Fruit fly (Drosophila melanogaster) whole organism: Measurements from ENCODE around the gene CG13887.

Source experiments
- CG8478 ChIP-seq: fragments of >200 bp; optimal IDR thresholded peaks from 2 replicates; lab custom pipeline; 2018; ENCODE audit warnings: inconsistent platforms
- Dll ChIP-seq: fragments of >200 bp; optimal IDR thresholded peaks from 2 replicates; lab custom pipeline; 2017
- EcR ChIP-seq, 2 experiments: fragments of >200 bp; optimal IDR thresholded peaks; 2 replicates each; lab custom pipeline; 2017; ENCODE audit warnings: missing biosample characterization in 2 of 2, missing genetic modification characterization in 2 of 2, missing genetic modification reagents in 2 of 2
- pan ChIP-seq: fragments of >200 bp; optimal IDR thresholded peaks from 2 replicates; lab custom pipeline; 2017
- psq ChIP-seq: fragments of >200 bp; optimal IDR thresholded peaks from 2 replicates; lab custom pipeline; 2017
- usp ChIP-seq: fragments of >200 bp; optimal IDR thresholded peaks from 2 replicates; lab custom pipeline; 2017; ENCODE audit warnings: missing biosample characterization, missing genetic modification characterization, mixed read lengths

CG13887 gene

DNA sequence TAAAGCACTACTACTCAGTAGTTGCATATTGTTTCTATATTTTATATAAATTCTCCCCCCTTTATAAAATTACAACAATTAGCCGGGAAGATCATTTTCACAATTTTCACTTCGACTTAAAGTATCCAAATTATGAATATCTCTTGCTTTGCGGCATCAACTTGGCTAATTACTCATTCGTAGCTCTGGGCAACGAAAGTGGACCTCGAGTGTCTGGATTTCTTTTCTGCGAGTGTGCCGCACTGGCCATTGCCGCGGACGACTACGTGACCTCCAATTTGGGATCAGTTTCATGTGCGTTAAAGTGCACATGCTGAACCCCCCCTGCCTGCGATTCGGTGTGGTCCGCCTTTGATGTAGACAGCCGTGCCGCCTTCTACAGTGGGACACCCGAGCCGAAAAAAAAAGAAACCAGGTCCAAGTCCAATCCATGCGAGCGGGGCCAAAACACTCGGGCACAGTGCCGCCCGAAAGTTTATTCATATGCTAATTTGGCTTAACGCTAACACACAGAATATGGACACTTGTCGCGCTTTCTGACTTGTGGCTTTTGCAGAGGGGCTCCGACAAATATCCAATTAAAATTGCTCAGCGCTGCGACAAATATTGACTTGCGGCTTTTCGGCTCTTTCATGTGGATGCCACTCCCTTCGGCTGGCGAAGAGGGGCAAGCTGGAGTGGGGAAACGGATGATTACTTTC lies 19.1 kb upstream of the CG13887 start:
- TF ChIP-seq psq (lab: Kevin White, UChicago) (no peak), usp (GFP tag; lab: Kevin White, UChicago) (no peak), pan (lab: Kevin White, UChicago) (no peak), Dll (no peak), EcR (GFP tag; optimal IDR thresholded peaks at IDR 0.05; lab: Kevin White, UChicago) (no peak), CG8478 (lab: Kevin White, UChicago) (no peak)

DNA sequence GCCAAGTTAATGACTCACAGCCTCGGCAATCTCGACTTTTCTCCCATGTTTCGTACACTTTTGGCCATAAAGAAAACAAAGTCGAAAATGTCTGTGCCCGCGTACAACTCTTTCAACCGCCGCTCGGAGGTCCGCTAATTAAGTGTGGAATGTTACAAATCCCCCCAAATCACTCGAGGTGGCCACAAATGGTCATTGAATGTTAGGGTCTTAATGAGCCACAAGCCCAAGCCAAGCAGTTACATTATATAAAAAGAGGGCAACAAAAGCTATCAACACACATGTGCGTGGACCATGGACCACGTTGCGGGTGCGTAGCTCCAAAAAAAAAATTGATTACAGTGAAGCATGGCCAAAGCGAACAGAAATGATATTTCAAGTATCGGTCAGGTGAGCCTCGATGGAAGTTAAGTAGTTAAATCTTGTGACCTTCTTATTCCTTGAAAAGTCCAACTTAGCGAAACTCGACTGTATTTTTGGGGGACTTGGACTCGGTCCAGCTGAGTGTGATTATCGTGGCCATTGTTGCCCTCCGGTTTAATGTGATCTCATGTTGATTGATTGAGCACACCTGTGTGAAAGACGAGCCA lies 18.3 kb upstream of the CG13887 start:
- no peak for TF ChIP-seq pan (lab: Kevin White, UChicago)
- no peak for TF ChIP-seq psq (lab: Kevin White, UChicago)
- TF ChIP-seq CG8478 (lab: Kevin White, UChicago): no peak
- TF ChIP-seq usp (GFP tag; lab: Kevin White, UChicago): no peak
- TF ChIP-seq EcR (GFP tag; optimal IDR thresholded peaks at IDR 0.05; lab: Kevin White, UChicago): no peak
- no peak for TF ChIP-seq Dll

DNA sequence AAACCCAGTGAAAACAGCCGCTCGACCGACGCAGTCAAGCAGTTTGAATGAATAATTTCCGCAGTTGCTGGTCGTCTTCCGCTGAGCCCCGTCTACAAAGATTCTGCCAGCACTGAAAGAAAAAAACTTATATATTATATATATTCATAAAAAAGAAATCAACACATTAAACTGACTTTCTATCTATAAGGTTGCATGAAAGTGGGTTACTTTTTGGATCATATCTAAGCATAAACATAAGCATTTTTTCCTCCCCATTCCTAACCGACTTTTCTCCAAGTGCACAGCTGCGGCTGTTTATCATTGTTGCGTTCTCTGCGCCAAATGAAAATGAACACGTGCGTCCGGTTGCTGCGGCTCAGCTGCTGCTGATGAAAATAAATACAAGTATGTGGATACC lies 17.3 kb upstream of the CG13887 start:
- TF ChIP-seq Dll (no peak), psq (lab: Kevin White, UChicago) (no peak), pan (lab: Kevin White, UChicago) (no peak), usp (GFP tag; lab: Kevin White, UChicago) (no peak), CG8478 (lab: Kevin White, UChicago) (no peak), EcR (GFP tag; optimal IDR thresholded peaks at IDR 0.05; lab: Kevin White, UChicago) (no peak)

DNA sequence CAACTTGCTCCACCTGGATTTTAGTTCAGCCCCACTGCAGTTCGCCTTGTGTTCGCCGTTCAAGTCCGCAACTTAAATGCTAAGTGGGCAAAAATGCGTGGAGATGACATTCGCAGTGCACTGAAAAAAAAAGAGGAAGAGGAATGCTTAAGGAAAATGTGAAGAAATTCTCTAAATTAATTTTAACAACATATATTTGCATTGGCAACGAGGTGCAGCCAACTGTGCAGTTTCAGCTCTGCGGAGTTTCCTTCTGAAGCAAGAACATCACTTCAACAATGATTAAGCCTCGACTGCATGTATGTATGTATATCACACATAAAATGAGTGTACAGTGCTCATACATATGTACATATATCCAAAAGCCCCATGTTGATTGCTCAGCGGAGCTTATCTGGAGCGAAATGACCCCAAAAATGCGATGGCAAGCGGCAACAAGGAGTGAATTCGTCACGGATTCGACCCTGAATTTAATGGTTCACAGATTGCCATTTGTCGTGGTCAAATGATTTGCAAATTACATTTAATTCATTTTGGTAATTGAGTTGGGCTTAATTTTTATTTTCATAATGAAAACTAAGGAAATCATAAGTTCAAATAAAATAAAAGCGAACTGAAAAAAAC lies 16.6 kb upstream of the CG13887 start:
- TF ChIP-seq psq (lab: Kevin White, UChicago) (no peak), Dll (no peak), pan (lab: Kevin White, UChicago) (no peak), EcR (GFP tag; optimal IDR thresholded peaks at IDR 0.05; lab: Kevin White, UChicago) (no peak), usp (GFP tag; lab: Kevin White, UChicago) (no peak), CG8478 (lab: Kevin White, UChicago) (no peak)

DNA sequence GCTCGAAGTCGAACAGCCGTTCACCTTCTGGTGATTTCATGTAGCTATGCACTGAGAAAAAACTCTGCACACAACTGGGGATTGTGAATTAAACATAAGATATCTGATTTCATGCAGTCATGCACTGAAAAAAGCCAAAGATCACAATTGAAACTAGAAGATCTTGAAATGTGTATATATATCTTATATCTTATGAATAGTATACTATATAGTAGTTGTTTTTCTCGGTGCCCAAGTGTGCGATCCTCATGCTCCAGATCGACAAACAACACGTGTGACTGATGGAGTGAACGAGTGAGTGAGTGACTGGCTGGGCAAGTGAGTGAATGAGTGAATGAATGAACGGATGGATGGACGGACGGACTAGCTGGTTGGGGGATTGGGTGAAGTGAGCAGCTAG lies 15.7 kb upstream of the CG13887 start:
- TF ChIP-seq CG8478 (lab: Kevin White, UChicago) (no peak), Dll (no peak), pan (lab: Kevin White, UChicago) (no peak), usp (GFP tag; lab: Kevin White, UChicago) (no peak), psq (lab: Kevin White, UChicago) (no peak), EcR (GFP tag; optimal IDR thresholded peaks at IDR 0.05; lab: Kevin White, UChicago) (no peak)

DNA sequence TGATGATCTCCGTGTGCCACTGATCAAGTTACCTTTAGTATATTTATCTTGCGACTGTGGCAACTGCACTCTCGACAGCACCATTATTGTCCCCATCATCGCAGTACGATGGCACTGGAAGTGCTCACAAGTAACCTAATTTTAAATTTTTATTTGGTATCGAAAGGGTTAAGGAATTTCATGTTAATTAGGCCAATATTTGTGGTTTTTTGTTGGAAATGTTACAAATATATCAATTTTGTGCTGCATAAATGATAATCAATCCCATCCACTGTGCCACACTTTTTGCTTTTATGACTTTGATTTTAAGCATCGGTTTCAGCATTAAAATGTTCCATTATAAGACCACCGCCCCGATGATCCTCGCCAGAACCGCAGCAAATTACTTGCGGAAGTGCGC lies 15.0 kb upstream of the CG13887 start:
- no peak for TF ChIP-seq pan (lab: Kevin White, UChicago)
- TF ChIP-seq psq (lab: Kevin White, UChicago): no peak
- TF ChIP-seq usp (GFP tag; lab: Kevin White, UChicago): no peak
- no peak for TF ChIP-seq CG8478 (lab: Kevin White, UChicago)

DNA sequence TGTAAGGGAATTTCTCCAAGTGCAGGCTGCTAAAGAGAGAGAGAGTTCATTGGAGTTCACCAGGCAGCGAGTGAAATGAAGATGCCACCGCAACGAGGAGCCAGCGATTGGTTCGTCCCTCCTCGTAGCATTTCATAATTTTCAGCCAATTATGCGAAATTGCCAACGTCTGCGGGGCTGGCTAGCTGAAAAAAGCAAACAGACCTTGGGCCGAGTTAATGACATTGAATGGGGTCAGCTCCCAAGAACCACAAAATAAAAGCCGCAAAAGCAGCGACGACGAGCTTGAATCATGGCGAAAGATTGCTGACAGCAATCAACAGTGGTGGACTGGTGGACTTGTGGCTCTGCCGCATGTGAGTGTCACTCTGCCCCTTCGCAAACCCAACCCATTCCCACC lies 14.1 kb upstream of the CG13887 start:
- TF ChIP-seq pan (lab: Kevin White, UChicago) (no peak), Dll (no peak), psq (lab: Kevin White, UChicago) (no peak)

DNA sequence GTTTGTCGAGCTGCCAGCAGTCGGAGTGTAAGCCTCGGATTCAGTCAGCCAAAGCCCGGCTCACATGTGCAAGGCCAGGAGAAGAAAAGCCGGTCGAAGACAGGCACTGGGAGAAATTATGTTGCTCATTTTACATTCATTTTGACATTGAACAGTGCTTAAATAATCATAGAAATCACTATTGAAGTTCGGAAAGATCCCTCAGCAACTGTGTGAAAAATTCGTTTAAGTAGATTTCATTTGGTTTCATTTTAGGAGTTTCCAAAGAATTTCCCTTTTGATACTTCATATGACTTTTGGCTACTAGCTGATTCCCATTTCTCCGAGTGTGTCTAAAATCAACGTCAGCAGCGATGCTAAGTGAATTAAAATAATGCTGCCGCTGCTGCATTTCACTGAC lies 13.2 kb upstream of the CG13887 start:
- TF ChIP-seq EcR (GFP tag; optimal IDR thresholded peaks at IDR 0.05; lab: Kevin White, UChicago) (no peak), usp (GFP tag; lab: Kevin White, UChicago) (no peak), psq (lab: Kevin White, UChicago) (no peak), CG8478 (lab: Kevin White, UChicago) (no peak), pan (lab: Kevin White, UChicago) (no peak), Dll (no peak)

DNA sequence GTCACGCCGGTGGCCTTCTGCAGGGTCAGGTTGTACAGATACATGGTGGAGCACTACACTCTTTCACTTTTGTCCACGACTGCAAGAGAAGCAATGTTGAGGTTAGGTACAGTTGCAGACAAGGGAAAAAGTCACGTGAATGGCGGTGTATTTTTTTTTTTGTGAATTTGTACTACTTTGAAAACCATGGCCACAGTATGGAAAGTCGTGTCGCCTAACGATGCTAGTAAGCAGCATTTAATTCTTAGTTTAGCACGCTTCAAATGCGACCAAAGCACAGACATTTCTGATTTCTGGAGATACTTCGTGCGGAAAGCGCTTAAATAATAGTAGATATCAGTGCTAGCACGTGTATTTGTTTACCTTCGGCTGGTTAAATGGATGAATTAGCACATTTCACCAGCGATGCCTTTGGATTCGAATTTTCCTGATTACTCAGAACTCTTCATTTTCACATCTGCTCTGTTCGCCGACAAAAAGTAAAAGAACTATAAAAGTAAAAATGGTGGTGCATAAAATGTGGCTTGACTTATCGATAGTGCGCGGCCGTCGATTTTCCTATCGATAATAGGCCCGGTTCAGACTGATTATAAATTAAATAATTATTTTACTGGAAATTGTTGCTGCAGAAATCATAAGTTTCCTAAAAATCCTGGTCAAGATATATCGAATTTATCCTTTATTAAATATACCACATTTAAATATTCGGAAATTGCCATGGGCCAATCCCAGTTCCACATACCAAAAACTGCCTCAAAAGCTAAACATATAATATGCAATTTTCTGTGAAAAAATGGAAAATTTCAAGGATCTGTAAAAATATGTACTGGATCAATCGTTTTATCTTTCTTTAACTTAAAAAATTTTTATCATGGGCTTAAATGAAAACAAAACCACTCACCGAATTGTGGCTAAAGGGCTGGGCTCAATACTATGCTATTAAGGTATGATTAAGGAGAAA lies 4.5 kb upstream of the CG13887 start, which contains the start of gene Sf3b3:
Sf3b3 (minus strand) TSS at position 489 of the 961 bp plus-strand sequence.
- TF ChIP-seq pan (lab: Kevin White, UChicago): no peak
- TF ChIP-seq Dll: no peak
- TF ChIP-seq psq (lab: Kevin White, UChicago): no peak
- no peak for TF ChIP-seq usp (GFP tag; lab: Kevin White, UChicago)
- no peak for TF ChIP-seq EcR (GFP tag; optimal IDR thresholded peaks at IDR 0.05; lab: Kevin White, UChicago)
- no peak for TF ChIP-seq CG8478 (lab: Kevin White, UChicago)

DNA sequence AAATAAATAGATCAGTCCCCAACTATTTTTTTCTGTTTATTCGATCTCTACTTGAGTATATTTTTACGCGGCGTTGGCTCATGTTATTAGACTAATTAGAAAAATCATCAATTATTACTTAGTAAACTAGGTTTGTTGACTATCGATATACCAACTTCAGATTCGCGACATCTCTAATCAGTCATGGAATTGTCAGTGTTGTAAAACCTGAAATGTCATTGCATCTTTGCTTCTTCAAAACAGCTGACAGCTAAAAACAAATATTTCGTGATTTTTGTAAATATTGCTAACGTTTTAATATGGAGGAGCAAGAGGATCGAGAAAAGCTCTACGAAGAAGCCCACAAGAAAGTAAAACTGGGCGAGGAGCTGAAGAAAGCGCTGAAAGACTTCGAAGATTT lies 3.8 kb upstream of the CG13887 start, which contains the start of gene CG42553:
CG42553 (plus strand) TSS at position 216 of the 400 bp plus-strand sequence.
- TF ChIP-seq CG8478 (lab: Kevin White, UChicago) (no peak), Dll (no peak), usp (GFP tag; lab: Kevin White, UChicago) (no peak), EcR (GFP tag; optimal IDR thresholded peaks at IDR 0.05; lab: Kevin White, UChicago) (no peak), psq (lab: Kevin White, UChicago) (no peak), pan (lab: Kevin White, UChicago) (no peak)
